Fruit fly (Drosophila melanogaster) whole organism, adult: ENCODE measurements around the gene CG42494.

Experiments
- CG11617 ChIP-seq: fragments of 200-800 bp; sonication (Bioruptor generic); optimal IDR thresholded peaks from 2 replicates; lab custom pipeline; 2017; ENCODE audit warnings: mild to moderate bottlenecking, missing biosample characterization, missing genetic modification reagents, missing genetic modification characterization
- CG12768 ChIP-seq: fragments of 200-800 bp; sonication (Bioruptor generic); optimal IDR thresholded peaks from 2 replicates; lab custom pipeline; 2017; ENCODE audit warnings: missing biosample characterization, missing genetic modification characterization, mild to moderate bottlenecking, moderate library complexity, missing genetic modification reagents
- CG14711 ChIP-seq: fragments of 200-800 bp; sonication (Bioruptor generic); optimal IDR thresholded peaks from 2 replicates; lab custom pipeline; 2018; ENCODE audit warnings: missing biosample characterization, mild to moderate bottlenecking, missing genetic modification characterization, moderate library complexity
- CG1620 ChIP-seq: fragments of 200-800 bp; sonication (Bioruptor generic); optimal IDR thresholded peaks from 2 replicates; lab custom pipeline; 2016; ENCODE audit warnings: missing biosample characterization, missing genetic modification characterization
- CG33017 ChIP-seq: fragments of 200-800 bp; sonication (Bioruptor generic); optimal IDR thresholded peaks from 2 replicates; lab custom pipeline; 2018; ENCODE audit warnings: missing biosample characterization, mild to moderate bottlenecking, missing genetic modification characterization, moderate library complexity
- CG5204 ChIP-seq: fragments of 200-800 bp; sonication (Bioruptor generic); optimal IDR thresholded peaks from 2 replicates; lab custom pipeline; 2016; ENCODE audit warnings: missing biosample characterization, missing genetic modification characterization
- CG7045 ChIP-seq: fragments of 200-800 bp; sonication (Bioruptor generic); optimal IDR thresholded peaks from 2 replicates; lab custom pipeline; 2017; ENCODE audit warnings: missing biosample characterization, mild to moderate bottlenecking, missing genetic modification characterization
- CG7101 ChIP-seq: fragments of 200-800 bp; sonication (Bioruptor generic); optimal IDR thresholded peaks from 2 replicates; lab custom pipeline; 2018; ENCODE audit warnings: missing biosample characterization, mild to moderate bottlenecking, missing genetic modification characterization, moderate library complexity
- Clk ChIP-seq: fragments of 200-800 bp; sonication (Bioruptor generic); optimal IDR thresholded peaks from 2 replicates; lab custom pipeline; 2017; ENCODE audit warnings: missing biosample characterization, missing genetic modification characterization
- Crg-1 ChIP-seq: fragments of 200-800 bp; sonication (Bioruptor generic); optimal IDR thresholded peaks from 2 replicates; lab custom pipeline; 2016; ENCODE audit warnings: missing biosample characterization, missing genetic modification characterization
- Hr96 ChIP-seq: fragments of 200-800 bp; sonication (Bioruptor generic); optimal IDR thresholded peaks from 2 replicates; lab custom pipeline; 2016; ENCODE audit warnings: missing biosample characterization, missing genetic modification characterization
- Mnt ChIP-seq: fragments of 200-800 bp; sonication (Bioruptor generic); optimal IDR thresholded peaks from 2 replicates; lab custom pipeline; 2016; ENCODE audit warnings: missing biosample characterization, mild to moderate bottlenecking, missing genetic modification characterization
- bab1 ChIP-seq: fragments of 200-800 bp; sonication (Bioruptor generic); optimal IDR thresholded peaks from 3 replicates; lab custom pipeline; 2019; ENCODE audit warnings: missing biosample characterization, mild to moderate bottlenecking, missing genetic modification characterization, moderate library complexity
- cic ChIP-seq: fragments of 200-800 bp; sonication (Bioruptor generic); optimal IDR thresholded peaks from 2 replicates; lab custom pipeline; 2017; ENCODE audit warnings: missing biosample characterization, mild to moderate bottlenecking, missing genetic modification characterization, moderate library complexity
- cnc ChIP-seq, 2 experiments: fragments of >200 bp; optimal IDR thresholded peaks; 2 replicates each; lab custom pipeline; 2017
- kay ChIP-seq: fragments of 200-800 bp; sonication (Bioruptor generic); peaks from one replicate; lab custom pipeline; 2016; ENCODE audit warnings: missing biosample characterization, missing genetic modification characterization, borderline replicate concordance
- ovo ChIP-seq: fragments of 200-800 bp; sonication (Bioruptor generic); optimal IDR thresholded peaks from 2 replicates; lab custom pipeline; 2016; ENCODE audit warnings: missing biosample characterization, missing genetic modification characterization
- pad ChIP-seq: fragments of 200-800 bp; sonication (Bioruptor generic); optimal IDR thresholded peaks from 3 replicates; lab custom pipeline; 2017; ENCODE audit warnings: missing biosample characterization, missing genetic modification characterization, mild to moderate bottlenecking, moderate library complexity, missing genetic modification reagents
- tj ChIP-seq: fragments of 200-800 bp; sonication (Bioruptor generic); optimal IDR thresholded peaks from 3 replicates; lab custom pipeline; 2017; ENCODE audit warnings: missing biosample characterization, mild to moderate bottlenecking, missing genetic modification characterization, moderate library complexity
- toe ChIP-seq: fragments of 200-800 bp; sonication (Bioruptor generic); optimal IDR thresholded peaks from 2 replicates; lab custom pipeline; 2016; ENCODE audit warnings: missing biosample characterization, missing genetic modification characterization

CG42494 gene

DNA sequence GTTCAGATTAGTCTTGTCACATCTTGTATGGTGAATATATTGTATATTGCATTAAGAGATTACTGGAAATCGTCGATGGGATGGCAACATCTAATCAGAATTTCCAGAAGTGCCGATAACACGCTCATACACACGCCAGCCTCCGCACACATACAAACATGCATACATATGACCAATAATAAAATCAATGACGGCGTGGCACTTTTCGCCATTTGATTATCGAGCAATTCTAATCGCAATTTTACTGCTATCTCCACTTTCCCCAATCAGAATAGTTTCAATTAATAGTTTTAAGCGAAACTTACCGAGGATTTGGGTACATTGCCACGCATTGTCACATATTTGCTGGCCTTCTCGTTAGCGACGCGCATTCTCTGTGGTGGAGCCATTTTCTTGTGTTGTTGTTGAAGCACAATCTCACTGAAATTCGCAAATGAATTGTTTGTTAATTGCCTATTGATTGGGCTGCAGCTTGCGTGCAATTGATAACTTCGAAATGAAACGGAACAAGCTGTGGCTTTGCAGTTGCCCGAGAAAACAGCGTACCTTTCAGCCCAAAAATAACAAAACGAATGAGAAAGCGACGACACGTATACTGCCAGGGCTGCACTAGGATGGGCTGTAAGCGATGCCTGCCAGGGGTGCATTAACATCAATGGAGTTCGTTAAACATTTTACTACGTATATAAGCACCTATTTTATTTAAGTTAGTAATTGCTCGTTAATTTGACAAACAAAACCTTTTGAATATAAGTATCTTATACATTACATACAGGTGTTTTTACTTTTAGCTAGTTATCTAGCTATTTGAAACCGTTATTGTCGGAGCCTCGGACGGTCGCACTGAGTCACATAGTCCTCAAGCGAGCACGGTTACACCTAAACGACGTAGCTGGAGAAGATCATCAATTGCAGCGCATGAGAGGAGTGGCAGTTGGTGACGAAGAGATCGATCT lies 14.5 kb downstream of the CG42494 start, which contains the start of the genes CG32276 and gry:
CG32276 (minus strand) TSS at position 601 of the 956 bp plus-strand sequence.
gry (plus strand) TSS at position 644 of the 956 bp plus-strand sequence.
- TF ChIP-seq cic (GFP tag; lab: Kevin White, UChicago) = peak; percentile 58
- TF ChIP-seq tj = peak; percentile 65
- TF ChIP-seq CG7101 (tag; lab: Kevin White, UChicago) = peak; percentile 88
- TF ChIP-seq pad (GFP tag; lab: Kevin White, UChicago) = peak; percentile 71
- peak; percentile 93 for TF ChIP-seq toe
- TF ChIP-seq Crg-1 = peak; percentile 74
- TF ChIP-seq Clk (GFP tag; lab: Kevin White, UChicago) = peak; percentile 49
- TF ChIP-seq ovo (GFP tag; lab: Kevin White, UChicago) = peak; percentile 91
- TF ChIP-seq CG14711 (tag; lab: Kevin White, UChicago) = peak; percentile 81
- TF ChIP-seq CG33017 (tag; lab: Kevin White, UChicago) = peak; percentile 62
- peak; percentile 91 for TF ChIP-seq bab1 (GFP tag; lab: Kevin White, UChicago)
- no peak for TF ChIP-seq cnc (optimal IDR thresholded peaks at IDR 0.05; lab: Kevin White, UChicago)
- peak; percentile 82 for TF ChIP-seq CG1620
- peak; percentile 87 for TF ChIP-seq Hr96 (GFP tag; lab: Kevin White, UChicago)
- peak; percentile 78 for TF ChIP-seq CG12768 (GFP tag; lab: Kevin White, UChicago)
- TF ChIP-seq CG7045 (GFP tag; lab: Kevin White, UChicago) = peak; percentile 82
- no peak for TF ChIP-seq kay (GFP tag; lab: Kevin White, UChicago)
- peak; percentile 90 for TF ChIP-seq Mnt (GFP tag; lab: Kevin White, UChicago)
- peak; percentile 82 for TF ChIP-seq CG5204 (GFP tag; lab: Kevin White, UChicago)
- TF ChIP-seq CG11617 (GFP tag; lab: Kevin White, UChicago) = peak; percentile 87

dm6 chr3L:3203062-3203461 lies 18.9 kb downstream of the CG42494 start, which contains the start of gene CG32271:
Gene CG32271, minus strand, starts transcription at chr3L:3203162.
- no peak for TF ChIP-seq toe
- TF ChIP-seq Clk (GFP tag; lab: Kevin White, UChicago) = no peak
- no peak for TF ChIP-seq CG1620
- no peak for TF ChIP-seq cnc (optimal IDR thresholded peaks at IDR 0.05; lab: Kevin White, UChicago)
- TF ChIP-seq CG7045 (GFP tag; lab: Kevin White, UChicago) = no peak
- no peak for TF ChIP-seq CG33017 (tag; lab: Kevin White, UChicago)
- TF ChIP-seq tj = no peak
- TF ChIP-seq CG5204 (GFP tag; lab: Kevin White, UChicago) = no peak
- no peak for TF ChIP-seq CG12768 (GFP tag; lab: Kevin White, UChicago)
- TF ChIP-seq CG11617 (GFP tag; lab: Kevin White, UChicago) = no peak
- no peak for TF ChIP-seq cic (GFP tag; lab: Kevin White, UChicago)

DNA sequence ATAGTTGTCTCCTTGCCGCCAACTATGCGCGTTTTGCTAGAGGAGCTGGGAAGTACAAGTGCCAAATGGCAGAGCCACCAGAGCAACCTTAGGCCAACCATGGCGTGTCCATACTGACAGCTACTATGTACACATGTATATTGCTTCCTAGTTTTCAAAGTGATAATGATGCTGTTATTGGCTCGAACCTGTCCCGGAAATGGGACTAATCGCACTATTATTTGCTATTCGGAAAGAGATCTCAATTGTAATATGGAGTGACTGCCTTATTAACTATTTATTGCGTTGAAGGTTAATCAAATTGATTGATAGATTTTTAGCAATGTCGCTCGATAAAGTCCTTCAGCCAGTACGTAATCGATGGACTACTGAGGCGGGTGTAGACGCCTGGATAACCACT lies 20.1 kb downstream of the CG42494 start, which contains the start of gene CG33159:
CG33159 (minus strand) TSS at position 101 of the 400 bp plus-strand sequence.
- TF ChIP-seq toe = no peak
- no peak for TF ChIP-seq pad (GFP tag; lab: Kevin White, UChicago)
- TF ChIP-seq Hr96 (GFP tag; lab: Kevin White, UChicago) = no peak
- no peak for TF ChIP-seq ovo (GFP tag; lab: Kevin White, UChicago)
- TF ChIP-seq CG1620 = no peak
- TF ChIP-seq CG33017 (tag; lab: Kevin White, UChicago) = no peak
- no peak for TF ChIP-seq bab1 (GFP tag; lab: Kevin White, UChicago)
- no peak for TF ChIP-seq kay (GFP tag; lab: Kevin White, UChicago)
- no peak for TF ChIP-seq cnc (optimal IDR thresholded peaks at IDR 0.05; lab: Kevin White, UChicago)
- no peak for TF ChIP-seq CG5204 (GFP tag; lab: Kevin White, UChicago)
- no peak for TF ChIP-seq CG12768 (GFP tag; lab: Kevin White, UChicago)
- TF ChIP-seq Crg-1 = no peak
- no peak for TF ChIP-seq CG14711 (tag; lab: Kevin White, UChicago)
- TF ChIP-seq CG11617 (GFP tag; lab: Kevin White, UChicago) = no peak

DNA sequence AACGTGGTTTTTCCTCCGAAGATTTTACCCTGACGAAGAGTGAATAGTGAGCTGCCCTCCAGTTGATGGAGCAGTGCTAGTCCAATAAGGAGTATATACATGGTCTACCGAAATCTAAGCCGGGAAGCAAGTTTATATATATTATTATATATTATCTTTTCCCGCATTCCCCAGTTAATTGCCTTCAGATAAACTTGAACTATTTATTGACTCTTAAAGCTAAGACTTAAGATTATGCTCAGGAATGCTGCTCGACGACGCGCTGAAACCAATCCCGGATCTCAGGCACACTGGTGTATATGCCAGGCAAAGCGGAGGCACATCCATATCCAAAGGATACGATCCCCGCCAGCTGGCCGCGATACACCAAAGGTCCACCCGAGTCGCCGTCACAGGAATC lies 21.1 kb downstream of the CG42494 start, which contains the start of gene CG32277:
CG32277 (minus strand) TSS at position 101 of the 400 bp plus-strand sequence.
- no peak for TF ChIP-seq ovo (GFP tag; lab: Kevin White, UChicago)

dm6 chr3L:3206263-3206662 lies 22.1 kb downstream of the CG42494 start, which contains the start of gene CG33160:
Gene CG33160, minus strand, starts transcription at chr3L:3206363.
- TF ChIP-seq CG7101 (tag; lab: Kevin White, UChicago) (no peak), CG12768 (GFP tag; lab: Kevin White, UChicago) (no peak), cnc (optimal IDR thresholded peaks at IDR 0.05; lab: Kevin White, UChicago) (no peak), cic (GFP tag; lab: Kevin White, UChicago) (no peak), CG5204 (GFP tag; lab: Kevin White, UChicago) (no peak), CG33017 (tag; lab: Kevin White, UChicago) (no peak), pad (GFP tag; lab: Kevin White, UChicago) (no peak), CG14711 (tag; lab: Kevin White, UChicago) (no peak), CG1620 (no peak), Hr96 (GFP tag; lab: Kevin White, UChicago) (no peak), ovo (GFP tag; lab: Kevin White, UChicago) (no peak), Mnt (GFP tag; lab: Kevin White, UChicago) (no peak)
